Fruit fly (Drosophila melanogaster): ENCODE data around the gene bard.

DNA sequence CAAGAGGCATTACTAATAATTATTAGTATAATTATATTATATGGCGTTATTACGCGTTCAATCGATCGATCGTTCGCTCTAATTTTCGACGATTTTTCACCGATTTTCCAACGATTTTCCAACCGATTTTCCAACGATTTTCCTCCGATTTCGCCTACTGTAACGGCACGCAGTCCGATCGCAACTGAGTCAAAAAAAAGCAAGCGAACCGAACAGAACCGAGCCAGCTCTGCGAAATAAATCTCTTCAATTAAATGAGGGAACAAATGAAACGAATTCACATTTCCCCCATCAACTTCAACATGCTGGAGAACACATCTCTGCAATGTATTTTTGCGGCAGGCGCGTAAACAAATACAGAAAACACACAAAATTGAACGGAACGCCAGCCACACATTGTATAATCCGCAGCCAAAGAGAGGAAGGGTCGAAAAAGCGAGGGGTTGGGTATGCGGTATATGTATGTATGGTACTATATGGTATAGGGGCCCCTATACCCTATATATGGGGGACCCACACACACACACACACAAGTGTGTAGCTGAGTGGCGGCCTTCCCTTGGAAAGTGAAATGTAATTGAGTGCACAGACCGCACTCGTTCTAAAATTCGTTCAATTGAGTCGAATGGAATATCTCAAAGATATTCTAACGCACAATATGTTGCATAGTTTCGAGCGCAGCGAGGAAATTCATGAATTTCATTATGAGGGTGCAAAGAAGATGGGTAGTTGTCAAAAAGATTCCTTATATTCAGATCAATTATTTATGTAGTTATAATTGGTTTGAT, 27.9 kb upstream of the bard start, which contains the start of gene htl:
- TF ChIP-seq CG14965 (GFP tag; optimal IDR thresholded peaks at IDR 0.05; ENCODE audit: borderline replicate concordance) (no peak), lola (GFP tag; optimal IDR thresholded peaks at IDR 0.05) (no peak)

All from whole organism, embryonic.